Worm (Caenorhabditis elegans): ENCODE results near the gene oac-52.

- TF ChIP-seq egl-18 (GFP tag; IDR thresholded peaks at IDR 0.05) (no peak), mel-28 (tag; optimal IDR thresholded peaks at IDR 0.05; ENCODE audit: borderline replicate concordance) (no peak), ceh-79 (tag; optimal IDR thresholded peaks at IDR 0.05) (no peak), gei-17 (GFP tag; optimal IDR thresholded peaks at IDR 0.05) (no peak), madf-10 (tag; optimal IDR thresholded peaks at IDR 0.05) (no peak), nfyb-1 (GFP tag; IDR thresholded peaks at IDR 0.05) (no peak), repo-1 (tag; optimal IDR thresholded peaks at IDR 0.05) (no peak), ama-1 (optimal IDR thresholded peaks at IDR 0.05) (no peak), ama-1 (GFP tag; optimal IDR thresholded peaks at IDR 0.05) (no peak), K11D2.4 (GFP tag; IDR thresholded peaks at IDR 0.05) (no peak), lin-54 (GFP tag; optimal IDR thresholded peaks at IDR 0.05) (no peak), T26A5.8 (tag; optimal IDR thresholded peaks at IDR 0.05) (no peak)
Measured at ce11 chrIV:4395555-4395954, 49.1 kb upstream of the oac-52 start.

Data from whole organism, young adult.